Worm (Caenorhabditis elegans) whole organism, mixed stage, embryonic: ENCODE measurements around the gene Y43F8B.19.

Experiments
- blmp-1 ChIP-seq: fragments of 150-350 bp; optimal IDR thresholded peaks from 2 replicates; lab custom pipeline; 2014; ENCODE audit warnings: missing biosample characterization, missing genetic modification characterization
- ceh-83 ChIP-seq: fragments of 200-800 bp; sonication (Bioruptor generic); optimal IDR thresholded peaks from 2 replicates; lab custom pipeline; 2018; ENCODE audit warnings: mild to moderate bottlenecking, missing genetic modification characterization, missing compliant biosample characterization
- nhr-12 ChIP-seq: fragments of 150-350 bp; optimal IDR thresholded peaks from 2 replicates; lab custom pipeline; 2014; ENCODE audit warnings: missing biosample characterization, missing genetic modification characterization
- unc-62 ChIP-seq: fragments of 150-350 bp; optimal IDR thresholded peaks from 2 replicates; lab custom pipeline; 2014; ENCODE audit warnings: missing biosample characterization, missing genetic modification reagents, missing genetic modification characterization
- ztf-11 ChIP-seq: fragments of 150-350 bp; optimal IDR thresholded peaks from 2 replicates; lab custom pipeline; 2014; ENCODE audit warnings: missing biosample characterization, missing genetic modification characterization

- TF ChIP-seq nhr-12 (tag; lab: Kevin White, UChicago), result no peak
- TF ChIP-seq ztf-11 (tag; lab: Kevin White, UChicago), result no peak
- TF ChIP-seq blmp-1, result no peak
- no peak for TF ChIP-seq unc-62
- TF ChIP-seq ceh-83 (GFP tag; lab: Kevin White, UChicago), result no peak
These were observed 3.0 kb downstream of the Y43F8B.19 start for ce11 chrV:19509061-19509460.
